5 worm cellular contexts compared by ENCODE assay signal in genomic region chrV:9978425-9978824, ce11.
A peak's percentile ranks its signal among the peaks of the same experiment; 100 is the strongest.
TF ChIP-seq lines count a peak whose summit lies in the region.

No protein-coding gene starts in this region.

TF ChIP-seq in whole organism, L1 larva, 84 proteins besides CTCF, POLR2A, EP300 and RAD21 (continued from another document and continues in another):
- TF ChIP-seq xbp-1 (tag; optimal IDR thresholded peaks at IDR 0.05; lab: Kevin White, UChicago): no peak
- no peak for TF ChIP-seq nhr-237 (tag; optimal IDR thresholded peaks at IDR 0.05; lab: Kevin White, UChicago)
- no peak for TF ChIP-seq efl-3 (GFP tag; optimal IDR thresholded peaks at IDR 0.05; lab: Kevin White, UChicago)
- no peak for TF ChIP-seq F16B12.6 (tag; optimal IDR thresholded peaks at IDR 0.05; lab: Kevin White, UChicago)
- peak; percentile 12 for TF ChIP-seq nhr-47 (tag; optimal IDR thresholded peaks at IDR 0.05; lab: Kevin White, UChicago)
- no peak for TF ChIP-seq zip-4 (GFP tag; optimal IDR thresholded peaks at IDR 0.05; lab: Kevin White, UChicago)
- TF ChIP-seq tbx-2 (tag; optimal IDR thresholded peaks at IDR 0.05; lab: Kevin White, UChicago): no peak
- TF ChIP-seq nhr-85 (tag; lab: Kevin White, UChicago): no peak
- TF ChIP-seq fkh-10 (GFP tag; optimal IDR thresholded peaks at IDR 0.05; lab: Kevin White, UChicago): peak; percentile 32
- peak in 1 of 3 experiments; percentile 51 for TF ChIP-seq ceh-82 (tag; optimal IDR thresholded peaks at IDR 0.05; lab: Kevin White, UChicago)
- no peak for TF ChIP-seq fkh-4 (tag; optimal IDR thresholded peaks at IDR 0.05; lab: Kevin White, UChicago; ENCODE audit: borderline replicate concordance)
- no peak for TF ChIP-seq ceh-90 (tag; optimal IDR thresholded peaks at IDR 0.05; lab: Kevin White, UChicago)
- no peak for TF ChIP-seq mef-2 (tag; optimal IDR thresholded peaks at IDR 0.05; lab: Kevin White, UChicago)
- TF ChIP-seq mdl-1 (tag; optimal IDR thresholded peaks at IDR 0.05; lab: Kevin White, UChicago): no peak
- no peak for TF ChIP-seq ceh-8 (GFP tag; optimal IDR thresholded peaks at IDR 0.05; lab: Kevin White, UChicago)
- no peak for TF ChIP-seq lin-13 (GFP tag; optimal IDR thresholded peaks at IDR 0.05; lab: Kevin White, UChicago)
- TF ChIP-seq nhr-77 (tag; optimal IDR thresholded peaks at IDR 0.05; lab: Kevin White, UChicago): no peak
- TF ChIP-seq ztf-4 (tag; optimal IDR thresholded peaks at IDR 0.05; lab: Kevin White, UChicago): no peak
- TF ChIP-seq snpc-4 (tag; optimal IDR thresholded peaks at IDR 0.05; lab: Kevin White, UChicago): no peak
- no peak for TF ChIP-seq pqm-1 (tag; optimal IDR thresholded peaks at IDR 0.05; lab: Kevin White, UChicago)
- no peak for TF ChIP-seq ces-1 (GFP tag; optimal IDR thresholded peaks at IDR 0.05; lab: Kevin White, UChicago)
- no peak for TF ChIP-seq jun-1 (tag; optimal IDR thresholded peaks at IDR 0.05; lab: Kevin White, UChicago)
- TF ChIP-seq lin-39 (tag; optimal IDR thresholded peaks at IDR 0.05; lab: Kevin White, UChicago): no peak
- TF ChIP-seq elt-3 (tag; optimal IDR thresholded peaks at IDR 0.05; lab: Kevin White, UChicago): no peak
- no peak for TF ChIP-seq ceh-88 (GFP tag; IDR thresholded peaks at IDR 0.05; lab: Robert Waterston, UW)
- TF ChIP-seq alr-1 (tag; optimal IDR thresholded peaks at IDR 0.05; lab: Kevin White, UChicago; ENCODE audit: borderline replicate concordance): no peak
- TF ChIP-seq rnt-1 (tag; optimal IDR thresholded peaks at IDR 0.05; lab: Kevin White, UChicago): no peak
- TF ChIP-seq lin-14 (GFP tag; optimal IDR thresholded peaks at IDR 0.05; lab: Kevin White, UChicago): peak; percentile 83

TF ChIP-seq in whole organism, L2 larva, 48 proteins besides CTCF, POLR2A, EP300 and RAD21 (continued from another document):
- TF ChIP-seq unc-39 (tag; optimal IDR thresholded peaks at IDR 0.05; lab: Kevin White, UChicago): no peak
- TF ChIP-seq elt-1 (tag; optimal IDR thresholded peaks at IDR 0.05; lab: Kevin White, UChicago): no peak
- peak in 1 of 2 experiments; percentile 15 for TF ChIP-seq mdl-1 (tag; optimal IDR thresholded peaks at IDR 0.05; lab: Kevin White, UChicago)
- TF ChIP-seq peb-1 (tag; optimal IDR thresholded peaks at IDR 0.05; lab: Kevin White, UChicago): no peak
- no peak for TF ChIP-seq ZK546.5 (tag; optimal IDR thresholded peaks at IDR 0.05; lab: Kevin White, UChicago)
- TF ChIP-seq unc-55 (GFP tag; optimal IDR thresholded peaks at IDR 0.05; lab: Kevin White, UChicago): peak; percentile 80
- no peak for TF ChIP-seq unc-62 (GFP tag; optimal IDR thresholded peaks at IDR 0.05; lab: Kevin White, UChicago)
- no peak for TF ChIP-seq lin-13 (GFP tag; optimal IDR thresholded peaks at IDR 0.05; lab: Kevin White, UChicago)
- no peak for TF ChIP-seq gmeb-1 (tag; optimal IDR thresholded peaks at IDR 0.05; lab: Kevin White, UChicago)
- peak; percentile 35 for TF ChIP-seq C34F6.9 (tag; optimal IDR thresholded peaks at IDR 0.05; lab: Kevin White, UChicago)
- no peak for TF ChIP-seq skn-1 (tag; optimal IDR thresholded peaks at IDR 0.05; lab: Kevin White, UChicago)
- peak; percentile 22 for TF ChIP-seq zag-1 (tag; optimal IDR thresholded peaks at IDR 0.05; lab: Kevin White, UChicago)
- no peak for TF ChIP-seq ceh-82 (tag; optimal IDR thresholded peaks at IDR 0.05; lab: Kevin White, UChicago)
- peak; percentile 17 for TF ChIP-seq crh-2 (tag; optimal IDR thresholded peaks at IDR 0.05; lab: Kevin White, UChicago)
- no peak for TF ChIP-seq ceh-16 (tag; optimal IDR thresholded peaks at IDR 0.05; lab: Kevin White, UChicago)

TF ChIP-seq in whole organism, L3 larva, 47 proteins besides CTCF, POLR2A, EP300 and RAD21 (continued from another document):
- TF ChIP-seq nhr-23 (tag; optimal IDR thresholded peaks at IDR 0.05; lab: Kevin White, UChicago) (no peak), snpc-4 (tag; optimal IDR thresholded peaks at IDR 0.05; lab: Kevin White, UChicago) (peak; percentile 5), nhr-43 (tag; optimal IDR thresholded peaks at IDR 0.05; lab: Kevin White, UChicago; ENCODE audit: poor library complexity, severe bottlenecking) (no peak), fos-1 (tag; optimal IDR thresholded peaks at IDR 0.05; lab: Kevin White, UChicago) (no peak), unc-39 (tag; optimal IDR thresholded peaks at IDR 0.05; lab: Kevin White, UChicago) (no peak), mml-1 (tag; optimal IDR thresholded peaks at IDR 0.05; lab: Kevin White, UChicago) (no peak), mdl-1 (tag; optimal IDR thresholded peaks at IDR 0.05; lab: Kevin White, UChicago) (no peak), fkh-10 (GFP tag; optimal IDR thresholded peaks at IDR 0.05; lab: Kevin White, UChicago) (no peak), nhr-25 (tag; optimal IDR thresholded peaks at IDR 0.05; lab: Kevin White, UChicago) (no peak), eor-1 (tag; optimal IDR thresholded peaks at IDR 0.05; lab: Kevin White, UChicago) (no peak), ama-1 (optimal IDR thresholded peaks at IDR 0.05; lab: Kevin White, UChicago) (no peak), nhr-76 (tag; optimal IDR thresholded peaks at IDR 0.05; lab: Kevin White, UChicago) (no peak), sea-2 (GFP tag; optimal IDR thresholded peaks at IDR 0.05; lab: Kevin White, UChicago) (no peak), R02D3.7 (tag; optimal IDR thresholded peaks at IDR 0.05; lab: Kevin White, UChicago) (no peak), ceh-82 (tag; optimal IDR thresholded peaks at IDR 0.05; lab: Kevin White, UChicago) (no peak), daf-12 (tag; optimal IDR thresholded peaks at IDR 0.05; lab: Kevin White, UChicago) (no peak), nhr-67 (tag; optimal IDR thresholded peaks at IDR 0.05; lab: Kevin White, UChicago) (no peak), ZK546.5 (tag; optimal IDR thresholded peaks at IDR 0.05; lab: Kevin White, UChicago) (no peak), nfya-1 (tag; optimal IDR thresholded peaks at IDR 0.05; lab: Kevin White, UChicago; ENCODE audit: insufficient read depth) (peak; percentile 60), ztf-11 (tag; optimal IDR thresholded peaks at IDR 0.05; lab: Kevin White, UChicago) (no peak), elt-3 (tag; optimal IDR thresholded peaks at IDR 0.05; lab: Kevin White, UChicago) (no peak), nhr-28 (tag; optimal IDR thresholded peaks at IDR 0.05; lab: Kevin White, UChicago) (no peak)

TF ChIP-seq in whole organism, L4 larva, 104 proteins besides CTCF, POLR2A, EP300 and RAD21 (continued from another document and continues in another):
- TF ChIP-seq Y75B8A.6 (GFP tag; IDR thresholded peaks at IDR 0.05; lab: Robert Waterston, UW) (no peak), mxl-2 (GFP tag; conservative IDR thresholded peaks at IDR 0.05; lab: Robert Waterston, UW) (no peak), saeg-2 (GFP tag; IDR thresholded peaks at IDR 0.05; lab: Robert Waterston, UW) (no peak), pqm-1 (tag; optimal IDR thresholded peaks at IDR 0.05; lab: Kevin White, UChicago) (no peak), Y48G9A.11 (GFP tag; IDR thresholded peaks at IDR 0.05; lab: Robert Waterston, UW) (0 out of 2 replicates have a peak, but pooled peaks have one; percentile 11), F26F4.8 (GFP tag; conservative IDR thresholded peaks at IDR 0.05; lab: Robert Waterston, UW) (no peak), ceh-82 (tag; optimal IDR thresholded peaks at IDR 0.05; lab: Kevin White, UChicago) (no peak), nhr-111 (GFP tag; optimal IDR thresholded peaks at IDR 0.05; lab: Kevin White, UChicago) (no peak), rbr-2 (tag; optimal IDR thresholded peaks at IDR 0.05; lab: Kevin White, UChicago) (peak; percentile 65), duxl-1 (tag; optimal IDR thresholded peaks at IDR 0.05; lab: Kevin White, UChicago; ENCODE audit: poor library complexity) (no peak), lin-15B (tag; optimal IDR thresholded peaks at IDR 0.05; lab: Kevin White, UChicago) (no peak), nhr-25 (tag; optimal IDR thresholded peaks at IDR 0.05; lab: Kevin White, UChicago; ENCODE audit: borderline replicate concordance, insufficient read depth) (no peak), hlh-30 (tag; optimal IDR thresholded peaks at IDR 0.05; lab: Kevin White, UChicago; ENCODE audit: insufficient read depth) (no peak), vab-7 (GFP tag; IDR thresholded peaks at IDR 0.05; lab: Robert Waterston, UW) (no peak), R02D3.7 (tag; optimal IDR thresholded peaks at IDR 0.05; lab: Kevin White, UChicago) (no peak), Y5F2A.4 (GFP tag; optimal IDR thresholded peaks at IDR 0.05; lab: Kevin White, UChicago) (no peak), zag-1 (tag; optimal IDR thresholded peaks at IDR 0.05; lab: Kevin White, UChicago) (no peak), tra-1 (GFP tag; IDR thresholded peaks at IDR 0.05; lab: Robert Waterston, UW) (no peak), nhr-48 (tag; optimal IDR thresholded peaks at IDR 0.05; lab: Kevin White, UChicago) (no peak), set-16 (GFP tag; IDR thresholded peaks at IDR 0.05; lab: Robert Waterston, UW) (peak; percentile 29; the same call in 1 of the 2 replicates), attf-4 (tag; optimal IDR thresholded peaks at IDR 0.05; lab: Kevin White, UChicago) (no peak), ZK546.5 (tag; optimal IDR thresholded peaks at IDR 0.05; lab: Kevin White, UChicago) (no peak), ces-1 (GFP tag; optimal IDR thresholded peaks at IDR 0.05; lab: Kevin White, UChicago) (no peak), mxl-3 (GFP tag; optimal IDR thresholded peaks at IDR 0.05; lab: Kevin White, UChicago) (no peak), lin-39 (tag; optimal IDR thresholded peaks at IDR 0.05; lab: Kevin White, UChicago) (no peak), arid-1 (GFP tag; conservative IDR thresholded peaks at IDR 0.05; lab: Robert Waterston, UW) (0 out of 2 replicates have a peak, but pooled peaks have one; percentile 25), ctbp-1 (GFP tag; IDR thresholded peaks at IDR 0.05; lab: Robert Waterston, UW) (0 out of 2 replicates have a peak, but pooled peaks have one; percentile 35), ZK337.2 (GFP tag; IDR thresholded peaks at IDR 0.05; lab: Robert Waterston, UW) (no peak), madf-5 (GFP tag; IDR thresholded peaks at IDR 0.05; lab: Robert Waterston, UW) (no peak), lsy-2 (tag; optimal IDR thresholded peaks at IDR 0.05; lab: Kevin White, UChicago) (peak in 1 of 2 experiments; percentile 41), fkh-10 (GFP tag; optimal IDR thresholded peaks at IDR 0.05; lab: Kevin White, UChicago) (no peak), zip-11 (GFP tag; IDR thresholded peaks at IDR 0.05; lab: Robert Waterston, UW) (no peak), aha-1 (tag; lab: Kevin White, UChicago) (peak; percentile 24), mdt-29 (GFP tag; IDR thresholded peaks at IDR 0.05; lab: Robert Waterston, UW) (no peak), mes-2 (tag; optimal IDR thresholded peaks at IDR 0.05; lab: Kevin White, UChicago; ENCODE audit: poor library complexity, severe bottlenecking) (no peak), F10B5.3 (tag; optimal IDR thresholded peaks at IDR 0.05; lab: Kevin White, UChicago) (no peak), egl-43 (GFP tag; IDR thresholded peaks at IDR 0.05; lab: Robert Waterston, UW) (peak; percentile 65; the same call in 1 of the 2 replicates), ceh-20 (GFP tag; IDR thresholded peaks at IDR 0.05; lab: Robert Waterston, UW) (no peak), hmg-1.1 (GFP tag; IDR thresholded peaks at IDR 0.05; lab: Robert Waterston, UW) (0 out of 2 replicates have a peak, but pooled peaks have one; percentile 15)

TF ChIP-seq in whole organism, young adult, 124 proteins besides CTCF, POLR2A, EP300 and RAD21 (continued from another document and continues in another):
- TF ChIP-seq unc-130 (GFP tag; optimal IDR thresholded peaks at IDR 0.05; lab: Kevin White, UChicago) (no peak), dox-1 (GFP tag; IDR thresholded peaks at IDR 0.05; lab: Robert Waterston, UW) (no peak), madf-3 (GFP tag; IDR thresholded peaks at IDR 0.05; lab: Robert Waterston, UW) (no peak), cebp-2 (GFP tag; IDR thresholded peaks at IDR 0.05; lab: Robert Waterston, UW) (no peak), somi-1 (GFP tag; optimal IDR thresholded peaks at IDR 0.05; lab: Kevin White, UChicago) (no peak), F55B11.4 (tag; optimal IDR thresholded peaks at IDR 0.05; lab: Kevin White, UChicago; ENCODE audit: borderline replicate concordance, insufficient read depth) (no peak), fkh-3 (tag; optimal IDR thresholded peaks at IDR 0.05; lab: Kevin White, UChicago) (no peak), C06A6.2 (GFP tag; conservative IDR thresholded peaks at IDR 0.05; lab: Robert Waterston, UW) (no peak), ztf-25 (GFP tag; IDR thresholded peaks at IDR 0.05; lab: Robert Waterston, UW) (no peak), atf-7 (tag; optimal IDR thresholded peaks at IDR 0.05; lab: Kevin White, UChicago) (peak; percentile 28), lin-35 (GFP tag; optimal IDR thresholded peaks at IDR 0.05; lab: Kevin White, UChicago) (peak in 1 of 3 experiments; percentile 34), madf-8 (GFP tag; conservative IDR thresholded peaks at IDR 0.05; lab: Robert Waterston, UW) (no peak), lin-40 (tag; optimal IDR thresholded peaks at IDR 0.05; lab: Kevin White, UChicago) (no peak), Y53F4B.3 (GFP tag; IDR thresholded peaks at IDR 0.05; lab: Robert Waterston, UW) (no peak), him-1 (tag; optimal IDR thresholded peaks at IDR 0.05; lab: Kevin White, UChicago) (no peak), dpl-1 (GFP tag; optimal IDR thresholded peaks at IDR 0.05; lab: Kevin White, UChicago) (no peak), tbp1 (GFP tag; optimal IDR thresholded peaks at IDR 0.05; lab: Kevin White, UChicago) (peak; percentile 20), let-526 (GFP tag; IDR thresholded peaks at IDR 0.05; lab: Robert Waterston, UW) (no peak), F57A8.1 (GFP tag; optimal IDR thresholded peaks at IDR 0.05; lab: Kevin White, UChicago) (no peak), rec-8 (tag; optimal IDR thresholded peaks at IDR 0.05; lab: Kevin White, UChicago) (no peak), nfya-2 (GFP tag; IDR thresholded peaks at IDR 0.05; lab: Robert Waterston, UW) (no peak), nhr-90 (tag; optimal IDR thresholded peaks at IDR 0.05; lab: Kevin White, UChicago) (no peak), nhr-27 (tag; optimal IDR thresholded peaks at IDR 0.05; lab: Kevin White, UChicago) (no peak), F39B2.1 (GFP tag; IDR thresholded peaks at IDR 0.05; lab: Robert Waterston, UW) (no peak), nfya-1 (tag; optimal IDR thresholded peaks at IDR 0.05; lab: Kevin White, UChicago; ENCODE audit: borderline replicate concordance, insufficient read depth) (no peak), hrde-1 (tag; optimal IDR thresholded peaks at IDR 0.05; lab: Kevin White, UChicago; ENCODE audit: borderline replicate concordance) (peak; percentile 21), egrh-3 (GFP tag; IDR thresholded peaks at IDR 0.05; lab: Robert Waterston, UW) (no peak), snpc-4 (GFP tag; optimal IDR thresholded peaks at IDR 0.05; lab: Kevin White, UChicago) (no peak), snpc-4 (tag; optimal IDR thresholded peaks at IDR 0.05; lab: Kevin White, UChicago) (peak in 2 of 4 experiments; percentile 24 to 26), snpc-3.4 (tag; optimal IDR thresholded peaks at IDR 0.05; lab: Kevin White, UChicago) (peak; percentile 16), chd-7 (tag; optimal IDR thresholded peaks at IDR 0.05; lab: Kevin White, UChicago) (peak; percentile 24), F57C9.4 (tag; optimal IDR thresholded peaks at IDR 0.05; lab: Kevin White, UChicago) (no peak), F33H1.4 (GFP tag; IDR thresholded peaks at IDR 0.05; lab: Robert Waterston, UW) (no peak), nfyb-1 (GFP tag; IDR thresholded peaks at IDR 0.05; lab: Robert Waterston, UW) (0 out of 2 replicates have a peak, but pooled peaks have one; percentile 47), D2030.7 (GFP tag; IDR thresholded peaks at IDR 0.05; lab: Robert Waterston, UW) (peak; percentile 41), K11D2.4 (GFP tag; IDR thresholded peaks at IDR 0.05; lab: Robert Waterston, UW) (no peak), rcor-1 (GFP tag; IDR thresholded peaks at IDR 0.05; lab: Robert Waterston, UW) (peak; percentile 20; the same call in 1 of the 2 replicates), gei-17 (GFP tag; optimal IDR thresholded peaks at IDR 0.05; lab: Kevin White, UChicago) (no peak), ceh-27 (GFP tag; optimal IDR thresholded peaks at IDR 0.05; lab: Kevin White, UChicago) (peak; percentile 39), hlh-26 (GFP tag; conservative IDR thresholded peaks at IDR 0.05; lab: Robert Waterston, UW) (no peak), hmg-1.2 (GFP tag; IDR thresholded peaks at IDR 0.05; lab: Robert Waterston, UW) (0 out of 2 replicates have a peak, but pooled peaks have one; percentile 19), ceh-91 (GFP tag; IDR thresholded peaks at IDR 0.05; lab: Robert Waterston, UW) (no peak), aptf-2 (GFP tag; conservative IDR thresholded peaks at IDR 0.05; lab: Robert Waterston, UW) (no peak), aptf-3 (GFP tag; IDR thresholded peaks at IDR 0.05; lab: Robert Waterston, UW) (no peak)
